Worm (Caenorhabditis elegans): ENCODE results near the gene Y55F3BL.4.
A peak's percentile ranks its signal among the peaks of the same experiment; 100 is the strongest.

Y55F3BL.4 gene

DNA sequence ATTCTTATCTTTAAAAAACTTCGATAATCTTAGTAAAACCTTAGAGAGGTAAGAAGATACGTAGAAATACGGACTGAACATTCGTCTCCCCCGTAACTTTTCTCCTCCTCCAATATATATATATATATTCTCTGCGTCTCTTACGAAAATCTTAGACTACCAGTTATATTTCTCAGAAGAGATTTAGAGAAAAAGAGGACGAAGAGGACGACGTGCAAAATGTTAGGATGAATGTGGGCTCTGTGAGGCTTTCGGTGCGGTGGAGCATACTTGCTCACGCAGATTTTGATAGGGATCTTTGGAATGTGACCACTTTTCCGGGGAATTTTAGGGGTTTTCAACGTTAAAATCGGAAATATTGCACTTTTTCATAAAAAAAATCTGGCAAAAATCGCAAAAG lies 23.5 kb downstream of the Y55F3BL.4 start (continued):
- peak; percentile 80 for TF ChIP-seq nhr-47 (tag; optimal IDR thresholded peaks at IDR 0.05)
- peak; percentile 86 for TF ChIP-seq mep-1 (tag; optimal IDR thresholded peaks at IDR 0.05)
- TF ChIP-seq tlp-1 (tag; optimal IDR thresholded peaks at IDR 0.05), result no peak
- no peak for TF ChIP-seq ceh-8 (GFP tag; optimal IDR thresholded peaks at IDR 0.05)
- no peak; the same call in 1 of the 2 replicates for TF ChIP-seq ceh-88 (GFP tag; IDR thresholded peaks at IDR 0.05)
- peak; percentile 81 to 88 for TF ChIP-seq lsy-2 (tag; optimal IDR thresholded peaks at IDR 0.05)
- peak; percentile 40 to 91 (median 72) for TF ChIP-seq ceh-82 (tag; optimal IDR thresholded peaks at IDR 0.05)
- no peak for TF ChIP-seq unc-62 (GFP tag; optimal IDR thresholded peaks at IDR 0.05)
- TF ChIP-seq vab-15 (tag; optimal IDR thresholded peaks at IDR 0.05), result no peak
- TF ChIP-seq ceh-90 (tag; optimal IDR thresholded peaks at IDR 0.05), result no peak
- TF ChIP-seq nhr-84 (tag; optimal IDR thresholded peaks at IDR 0.05), result no peak
- no peak for TF ChIP-seq ztf-11 (tag; optimal IDR thresholded peaks at IDR 0.05)
- TF ChIP-seq nhr-90 (tag; optimal IDR thresholded peaks at IDR 0.05; ENCODE audit: poor library complexity), result peak; percentile 8
- peak; percentile 23 for TF ChIP-seq egl-13 (tag; optimal IDR thresholded peaks at IDR 0.05)
- peak; percentile 40 for TF ChIP-seq aly-2 (tag; optimal IDR thresholded peaks at IDR 0.05)
- TF ChIP-seq C16A3.4 (tag; optimal IDR thresholded peaks at IDR 0.05), result peak; percentile 72
- TF ChIP-seq efl-3 (GFP tag; optimal IDR thresholded peaks at IDR 0.05), result no peak
- TF ChIP-seq nhr-85 (tag), result peak; percentile 49
- no peak for TF ChIP-seq sptf-1 (tag; optimal IDR thresholded peaks at IDR 0.05)
- no peak for TF ChIP-seq pax-3 (tag; optimal IDR thresholded peaks at IDR 0.05)
- TF ChIP-seq hlh-17 (GFP tag; optimal IDR thresholded peaks at IDR 0.05; ENCODE audit: borderline replicate concordance), result no peak
- TF ChIP-seq hlh-4 (tag; optimal IDR thresholded peaks at IDR 0.05), result no peak
- TF ChIP-seq mdl-1 (tag; optimal IDR thresholded peaks at IDR 0.05), result peak in 1 of 2 experiments; percentile 3
- TF ChIP-seq xbp-1 (tag; optimal IDR thresholded peaks at IDR 0.05), result peak; percentile 59
- TF ChIP-seq C04F5.9 (tag; optimal IDR thresholded peaks at IDR 0.05), result peak; percentile 17
- no peak; the same call in 1 of the 2 replicates for TF ChIP-seq nhr-19 (GFP tag; conservative IDR thresholded peaks at IDR 0.05)
- no peak for TF ChIP-seq ets-5 (GFP tag; IDR thresholded peaks at IDR 0.05)
- TF ChIP-seq alr-1 (tag; optimal IDR thresholded peaks at IDR 0.05; ENCODE audit: borderline replicate concordance), result no peak
- TF ChIP-seq blmp-1 (tag; optimal IDR thresholded peaks at IDR 0.05), result peak; percentile 20
- TF ChIP-seq egl-27 (tag; optimal IDR thresholded peaks at IDR 0.05), result no peak
- peak; percentile 9 for TF ChIP-seq jun-1 (tag; optimal IDR thresholded peaks at IDR 0.05)
- TF ChIP-seq swsn-7 (tag; optimal IDR thresholded peaks at IDR 0.05), result peak; percentile 77

DNA sequence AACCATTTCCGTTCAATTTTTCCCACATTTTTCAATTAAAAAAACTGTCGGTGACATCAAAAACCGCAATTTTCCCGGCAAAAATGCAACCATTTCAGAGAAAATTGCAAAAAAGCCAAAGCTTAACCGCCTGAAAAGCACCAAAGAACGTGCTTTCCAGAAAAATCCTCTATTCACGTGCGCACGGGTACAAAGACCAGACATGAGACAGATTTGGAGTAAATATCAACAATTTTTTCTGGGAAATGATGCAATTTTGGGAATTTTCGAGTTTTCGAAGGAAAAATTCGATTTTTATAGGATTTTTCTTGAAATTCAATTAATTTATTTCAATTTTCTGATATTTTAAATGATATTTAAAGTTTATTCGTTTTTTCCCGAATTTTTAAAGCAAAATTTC lies 24.2 kb downstream of the Y55F3BL.4 start:
- TF ChIP-seq fkh-8 (tag; optimal IDR thresholded peaks at IDR 0.05) (peak; percentile 90), snu-23 (GFP tag; optimal IDR thresholded peaks at IDR 0.05) (no peak), nhr-85 (tag) (peak; percentile 19), nhr-77 (tag; optimal IDR thresholded peaks at IDR 0.05) (no peak), nhr-90 (tag; optimal IDR thresholded peaks at IDR 0.05; ENCODE audit: poor library complexity) (no peak), dsc-1 (tag; optimal IDR thresholded peaks at IDR 0.05) (peak; percentile 5), rnt-1 (tag; optimal IDR thresholded peaks at IDR 0.05) (no peak), mdl-1 (tag; optimal IDR thresholded peaks at IDR 0.05) (no peak), nhr-71 (tag; optimal IDR thresholded peaks at IDR 0.05) (peak; percentile 23), nhr-47 (tag; optimal IDR thresholded peaks at IDR 0.05) (peak; percentile 6), swsn-7 (tag; optimal IDR thresholded peaks at IDR 0.05) (no peak), lir-3 (tag; optimal IDR thresholded peaks at IDR 0.05; ENCODE audit: poor library complexity) (no peak), lin-14 (GFP tag; optimal IDR thresholded peaks at IDR 0.05) (no peak)

DNA sequence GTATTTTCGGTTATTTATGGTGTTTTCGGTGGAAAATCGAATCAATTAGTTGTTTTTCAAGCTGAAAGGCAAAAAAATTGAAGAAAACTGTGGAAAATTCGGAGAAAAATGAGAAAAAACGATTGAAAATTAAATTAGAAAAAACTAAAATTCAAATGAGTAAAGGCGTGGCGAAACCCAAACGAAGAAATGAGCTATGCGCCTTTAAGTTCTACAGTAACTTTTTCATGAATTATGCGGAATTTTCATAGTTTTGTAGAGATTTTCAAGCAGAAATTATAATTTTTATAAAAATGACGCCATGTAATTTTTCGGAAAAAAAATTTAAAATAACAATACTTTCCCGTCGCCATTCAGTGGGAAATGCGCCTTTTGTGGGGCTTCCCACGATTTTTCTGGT lies 24.8 kb downstream of the Y55F3BL.4 start:
- no peak for TF ChIP-seq hlh-17 (GFP tag; optimal IDR thresholded peaks at IDR 0.05; ENCODE audit: borderline replicate concordance)
- TF ChIP-seq nhr-19 (GFP tag; conservative IDR thresholded peaks at IDR 0.05), result no peak
- TF ChIP-seq irx-1 (tag; optimal IDR thresholded peaks at IDR 0.05), result no peak
- TF ChIP-seq mep-1 (tag; optimal IDR thresholded peaks at IDR 0.05), result no peak
- no peak for TF ChIP-seq mef-2 (tag; optimal IDR thresholded peaks at IDR 0.05)
- no peak for TF ChIP-seq sup-37 (GFP tag; optimal IDR thresholded peaks at IDR 0.05)
